Fruit fly (Drosophila melanogaster) whole organism, embryonic: ENCODE results near the gene Mocs2B.

Experiments
- BEAF-32 ChIP-seq: fragments of 200-800 bp; sonication (Bioruptor generic); optimal IDR thresholded peaks from 3 replicates; lab custom pipeline; 2017; ENCODE audit warnings: missing biosample characterization, missing genetic modification characterization, mild to moderate bottlenecking, moderate library complexity, missing genetic modification reagents
- CG10431 ChIP-seq: fragments of 200-800 bp; sonication (Bioruptor generic); optimal IDR thresholded peaks from 3 replicates; lab custom pipeline; 2018; ENCODE audit warnings: missing biosample characterization, mild to moderate bottlenecking, missing genetic modification characterization
- CG10462 ChIP-seq: fragments of 200-800 bp; sonication (Bioruptor generic); optimal IDR thresholded peaks from 2 replicates; lab custom pipeline; 2016; ENCODE audit warnings: missing biosample characterization, missing genetic modification characterization
- CG11247 ChIP-seq: fragments of 200-800 bp; sonication (Bioruptor generic); IDR thresholded peaks from 2 replicates; pipeline ENCODE4 v1.3.6; 2022; ENCODE audit warnings: missing biosample characterization, missing genetic modification characterization
- CG11560 ChIP-seq: fragments of 200-800 bp; sonication (Bioruptor generic); IDR thresholded peaks from 3 replicates; pipeline ENCODE4 v1.3.6; 2022; ENCODE audit warnings: missing biosample characterization, missing genetic modification characterization
- CG12104 ChIP-seq: fragments of 200-800 bp; sonication (Bioruptor generic); optimal IDR thresholded peaks from 3 replicates; lab custom pipeline; 2016; ENCODE audit warnings: missing biosample characterization, missing genetic modification characterization
- CG15479 ChIP-seq: fragments of 200-800 bp; sonication (Bioruptor generic); optimal IDR thresholded peaks from 3 replicates; lab custom pipeline; 2019; ENCODE audit warnings: missing biosample characterization, mild to moderate bottlenecking, missing genetic modification characterization, moderate library complexity
- CG17186 ChIP-seq: fragments of 200-800 bp; sonication (Bioruptor generic); optimal IDR thresholded peaks from 3 replicates; lab custom pipeline; 2017; ENCODE audit warnings: missing biosample characterization, missing genetic modification reagents, missing genetic modification characterization
- CG17829 ChIP-seq: fragments of 200-800 bp; optimal IDR thresholded peaks from 2 replicates; lab custom pipeline; 2019; ENCODE audit warnings: missing biosample characterization, mild to moderate bottlenecking, missing genetic modification characterization, moderate library complexity
- CG1792 ChIP-seq: fragments of 200-800 bp; sonication (Bioruptor generic); optimal IDR thresholded peaks from 2 replicates; lab custom pipeline; 2016; ENCODE audit warnings: missing biosample characterization, missing genetic modification characterization
- CG2116 ChIP-seq: fragments of 200-800 bp; sonication (Bioruptor generic); optimal IDR thresholded peaks from 3 replicates; lab custom pipeline; 2018; ENCODE audit warnings: missing biosample characterization, mild to moderate bottlenecking, missing genetic modification characterization
- CG2129 ChIP-seq: fragments of 200-800 bp; sonication (Bioruptor generic); IDR thresholded peaks from 2 replicates; pipeline ENCODE4 v1.3.6; 2022; ENCODE audit warnings: missing biosample characterization, missing genetic modification characterization; ENCODE audit not compliant: partially characterized antibody
- CG31365 ChIP-seq: fragments of 200-800 bp; sonication (Bioruptor generic); optimal IDR thresholded peaks from 2 replicates; lab custom pipeline; 2018; ENCODE audit warnings: missing biosample characterization, mild to moderate bottlenecking, missing genetic modification characterization
- CG31441 ChIP-seq: fragments of 200-800 bp; sonication (Bioruptor generic); IDR thresholded peaks from 2 replicates; pipeline ENCODE4 v1.3.6; 2022; ENCODE audit warnings: missing biosample characterization, missing genetic modification characterization
- CG8359 ChIP-seq: fragments of 200-800 bp; sonication (Bioruptor generic); optimal IDR thresholded peaks from 2 replicates; lab custom pipeline; 2017; ENCODE audit warnings: missing biosample characterization, mild to moderate bottlenecking, missing genetic modification characterization, borderline replicate concordance
- CG8388 ChIP-seq: fragments of 200-800 bp; sonication (Bioruptor generic); optimal IDR thresholded peaks from 2 replicates; lab custom pipeline; 2019; ENCODE audit warnings: missing biosample characterization, mild to moderate bottlenecking, missing genetic modification characterization, moderate library complexity
- CG8924 ChIP-seq: fragments of 200-800 bp; optimal IDR thresholded peaks from 3 replicates; lab custom pipeline; 2019; ENCODE audit warnings: missing biosample characterization, mild to moderate bottlenecking, missing genetic modification characterization, moderate library complexity
- CG9932 ChIP-seq: fragments of 200-800 bp; sonication (Bioruptor generic); IDR thresholded peaks from 2 replicates; pipeline ENCODE4 v1.3.6; 2022; ENCODE audit warnings: missing biosample characterization, missing genetic modification characterization
- Dfd ChIP-seq, 2 experiments: fragments of >200 bp; optimal IDR thresholded peaks; 2 replicates each; lab custom pipeline; 2017; ENCODE audit warnings: missing biosample characterization in 2 of 2, missing genetic modification characterization in 2 of 2
- E2f1 ChIP-seq: fragments of 200-800 bp; sonication (Bioruptor generic); IDR thresholded peaks from 2 replicates; pipeline ENCODE4 v1.3.6; 2022; ENCODE audit warnings: missing biosample characterization, missing genetic modification characterization
- Ets97D ChIP-seq: fragments of 200-800 bp; sonication (Bioruptor generic); optimal IDR thresholded peaks from 3 replicates; lab custom pipeline; 2016; ENCODE audit warnings: missing biosample characterization, missing genetic modification characterization
- Hr51 ChIP-seq, 2 experiments: fragments of 200-800 bp; sonication (Bioruptor generic); optimal IDR thresholded peaks; 2 replicates in 1 of 2; 3 replicates in 1 of 2; lab custom pipeline; 2016 to 2018; ENCODE audit warnings: missing biosample characterization in 2 of 2, missing genetic modification characterization in 2 of 2, mild to moderate bottlenecking in 1 of 2, moderate library complexity in 1 of 2
- Hsf ChIP-seq: fragments of 200-800 bp; sonication (Bioruptor generic); optimal IDR thresholded peaks from 3 replicates; lab custom pipeline; 2016; ENCODE audit warnings: missing biosample characterization, missing genetic modification characterization
- Jarid2 ChIP-seq: fragments of 200-800 bp; sonication (Bioruptor generic); optimal IDR thresholded peaks from 3 replicates; lab custom pipeline; 2017; ENCODE audit warnings: mild to moderate bottlenecking, missing biosample characterization, missing genetic modification reagents, missing genetic modification characterization
- Nf-YC ChIP-seq: fragments of 200-800 bp; optimal IDR thresholded peaks from 3 replicates; lab custom pipeline; 2019; ENCODE audit warnings: missing biosample characterization, mild to moderate bottlenecking, missing genetic modification characterization, moderate library complexity
- Ptx1 ChIP-seq: fragments of 200-800 bp; sonication (Bioruptor generic); IDR thresholded peaks from 2 replicates; pipeline ENCODE4 v1.3.6; 2022; ENCODE audit warnings: missing biosample characterization, missing genetic modification characterization
- Sox102F ChIP-seq: fragments of 200-800 bp; sonication (Bioruptor generic); optimal IDR thresholded peaks from 2 replicates; lab custom pipeline; 2018; ENCODE audit warnings: missing biosample characterization, mild to moderate bottlenecking, missing genetic modification characterization, moderate library complexity
- crc ChIP-seq: fragments of 200-800 bp; sonication (Bioruptor generic); optimal IDR thresholded peaks from 2 replicates; lab custom pipeline; 2016; ENCODE audit warnings: missing biosample characterization, missing genetic modification characterization
- crol ChIP-seq: fragments of 200-800 bp; sonication (Bioruptor generic); IDR thresholded peaks from 2 replicates; pipeline ENCODE4 v1.3.6; 2022; ENCODE audit warnings: missing biosample characterization, missing genetic modification characterization
- crp ChIP-seq, 2 experiments: fragments of 200-800 bp; sonication (Bioruptor generic); optimal IDR thresholded peaks; 2 replicates in 1 of 2; 3 replicates in 1 of 2; lab custom pipeline; 2017; ENCODE audit warnings: missing biosample characterization in 2 of 2, missing genetic modification characterization in 2 of 2, mild to moderate bottlenecking in 1 of 2, moderate library complexity in 1 of 2
- cwo ChIP-seq: fragments of 200-800 bp; sonication (Bioruptor generic); optimal IDR thresholded peaks from 3 replicates; lab custom pipeline; 2017; ENCODE audit warnings: missing biosample characterization, missing genetic modification characterization, mild to moderate bottlenecking, moderate library complexity, missing genetic modification reagents
- dimm ChIP-seq: fragments of 200-800 bp; sonication (Bioruptor generic); IDR thresholded peaks from 2 replicates; pipeline ENCODE4 v1.3.6; 2022; ENCODE audit warnings: missing biosample characterization, missing genetic modification characterization
- ems ChIP-seq: fragments of 200-800 bp; sonication (Bioruptor generic); optimal IDR thresholded peaks from 3 replicates; lab custom pipeline; 2016; ENCODE audit warnings: missing biosample characterization, missing genetic modification characterization
- ewg ChIP-seq: fragments of 200-800 bp; sonication (Bioruptor generic); optimal IDR thresholded peaks from 3 replicates; lab custom pipeline; 2017; ENCODE audit warnings: mild to moderate bottlenecking, missing biosample characterization, missing genetic modification reagents, missing genetic modification characterization
- gem ChIP-seq: fragments of 200-800 bp; sonication (Bioruptor generic); optimal IDR thresholded peaks from 2 replicates; lab custom pipeline; 2019; ENCODE audit warnings: missing biosample characterization, mild to moderate bottlenecking, missing genetic modification characterization, moderate library complexity
- jumu ChIP-seq: fragments of 200-800 bp; sonication (Bioruptor generic); optimal IDR thresholded peaks from 3 replicates; lab custom pipeline; 2016; ENCODE audit warnings: missing biosample characterization, missing genetic modification characterization
- kay ChIP-seq: fragments of 200-800 bp; sonication (Bioruptor generic); optimal IDR thresholded peaks from 2 replicates; lab custom pipeline; 2016; ENCODE audit warnings: missing biosample characterization, missing genetic modification characterization
- luna ChIP-seq: fragments of 200-800 bp; sonication (Bioruptor generic); optimal IDR thresholded peaks from 2 replicates; lab custom pipeline; 2016; ENCODE audit warnings: missing biosample characterization, missing genetic modification characterization
- maf-S ChIP-seq: fragments of 200-800 bp; sonication (Bioruptor generic); optimal IDR thresholded peaks from 2 replicates; lab custom pipeline; 2016; ENCODE audit warnings: missing biosample characterization, missing genetic modification characterization
- oc ChIP-seq: fragments of 200-800 bp; sonication (Bioruptor generic); optimal IDR thresholded peaks from 2 replicates; lab custom pipeline; 2018; ENCODE audit warnings: missing biosample characterization, mild to moderate bottlenecking, missing genetic modification characterization, moderate library complexity
- otp ChIP-seq: fragments of 200-800 bp; sonication (Bioruptor generic); IDR thresholded peaks from 3 replicates; pipeline ENCODE4, ENCODE4 v1.3.6; 2022; ENCODE audit warnings: missing biosample characterization, missing genetic modification characterization
- pb ChIP-seq: fragments of 200-800 bp; sonication (Bioruptor generic); optimal IDR thresholded peaks from 3 replicates; lab custom pipeline; 2016; ENCODE audit warnings: missing biosample characterization, missing genetic modification characterization
- pzg ChIP-seq: fragments of 200-800 bp; sonication (Bioruptor generic); optimal IDR thresholded peaks from 3 replicates; lab custom pipeline; 2018; ENCODE audit warnings: missing biosample characterization, mild to moderate bottlenecking, missing genetic modification characterization, moderate library complexity
- ranshi ChIP-seq: fragments of 200-800 bp; sonication (Bioruptor generic); IDR thresholded peaks from 2 replicates; pipeline ENCODE4 v1.3.6; 2022; ENCODE audit warnings: missing biosample characterization, missing genetic modification characterization
- row ChIP-seq: fragments of 200-800 bp; sonication (Bioruptor generic); IDR thresholded peaks from 3 replicates; pipeline ENCODE4 v1.3.6; 2022; ENCODE audit warnings: missing biosample characterization, missing genetic modification characterization
- scrt ChIP-seq: fragments of 200-800 bp; sonication (Bioruptor generic); optimal IDR thresholded peaks from 2 replicates; lab custom pipeline; 2018; ENCODE audit warnings: missing biosample characterization, mild to moderate bottlenecking, missing genetic modification characterization, moderate library complexity
- sqz ChIP-seq: fragments of 200-800 bp; sonication (Bioruptor generic); optimal IDR thresholded peaks from 3 replicates; lab custom pipeline; 2018; ENCODE audit warnings: missing biosample characterization, mild to moderate bottlenecking, missing genetic modification characterization
- ssp ChIP-seq: fragments of 200-800 bp; sonication (Bioruptor generic); IDR thresholded peaks from 2 replicates; pipeline ENCODE4 v1.3.6; 2022; ENCODE audit warnings: missing biosample characterization, missing genetic modification characterization
- vnd ChIP-seq: fragments of 200-800 bp; sonication (Bioruptor generic); IDR thresholded peaks from 3 replicates; pipeline ENCODE4 v1.3.6; 2022; ENCODE audit warnings: missing biosample characterization, missing genetic modification characterization; ENCODE audit not compliant: partially characterized antibody
- vvl ChIP-seq: fragments of 200-800 bp; sonication (Bioruptor generic); IDR thresholded peaks from 2 replicates; pipeline ENCODE4 v1.3.6; 2022; ENCODE audit warnings: missing biosample characterization, missing genetic modification characterization
- yki ChIP-seq: fragments of >200 bp; optimal IDR thresholded peaks from 3 replicates; lab custom pipeline; 2018
- zfh1 ChIP-seq: fragments of 200-800 bp; sonication (Bioruptor generic); IDR thresholded peaks from 3 replicates; pipeline ENCODE4 v1.3.6; 2022; ENCODE audit warnings: missing biosample characterization, missing genetic modification characterization

The Mocs2B gene

dm6 chr3R:25174244-25174643, 47.1 kb upstream of the Mocs2B start (continued):
- TF ChIP-seq gem (tag; lab: Kevin White, UChicago) (peak; percentile 57), cwo (GFP tag; lab: Kevin White, UChicago) (no peak), crol (GFP tag; lab: Robert Waterston, UW) (no peak), CG15479 (GFP tag; lab: Kevin White, UChicago) (no peak), CG2116 (no peak), BEAF-32 (no peak), CG2129 (GFP tag; lab: Robert Waterston, UW) (no peak), Ets97D (GFP tag; lab: Kevin White, UChicago) (no peak), Hsf (GFP tag; lab: Kevin White, UChicago) (no peak), CG17829 (peak; percentile 57), sqz (GFP tag; lab: Kevin White, UChicago) (peak; percentile 27), ssp (no peak), maf-S (GFP tag; lab: Kevin White, UChicago) (no peak), kay (no peak), CG11247 (GFP tag; lab: Robert Waterston, UW) (no peak), CG11560 (tag; lab: Robert Waterston, UW) (no peak), crp (GFP tag; optimal IDR thresholded peaks at IDR 0.05; lab: Kevin White, UChicago) (no peak), pb (GFP tag; lab: Kevin White, UChicago) (no peak), jumu (no peak), CG31365 (tag; lab: Kevin White, UChicago) (no peak), CG31441 (GFP tag; lab: Robert Waterston, UW) (peak; percentile 49), CG12104 (GFP tag; lab: Kevin White, UChicago) (no peak), vnd (no peak), CG8388 (no peak), ems (no peak), Dfd (GFP tag; optimal IDR thresholded peaks at IDR 0.05; lab: Kevin White, UChicago) (no peak), CG17186 (GFP tag; lab: Kevin White, UChicago) (no peak), dimm (GFP tag; lab: Robert Waterston, UW) (no peak), zfh1 (GFP tag; lab: Robert Waterston, UW) (peak; percentile 21; the same call in 1 of the 3 replicates), vvl (0 out of 2 replicates have a peak, but pooled peaks have one; percentile 24), CG1792 (GFP tag; lab: Kevin White, UChicago) (no peak), Jarid2 (GFP tag; lab: Kevin White, UChicago) (no peak), crc (no peak), pzg (GFP tag; lab: Kevin White, UChicago) (no peak), row (GFP tag; lab: Robert Waterston, UW) (peak; percentile 53), CG10431 (GFP tag; lab: Kevin White, UChicago) (no peak), CG10462 (no peak), Nf-YC (no peak), Hr51 (GFP tag; optimal IDR thresholded peaks at IDR 0.05; lab: Kevin White, UChicago) (no peak), yki (no peak), ewg (GFP tag; lab: Kevin White, UChicago) (no peak), ranshi (GFP tag; lab: Robert Waterston, UW) (no peak), oc (tag; lab: Kevin White, UChicago) (no peak), CG9932 (GFP tag; lab: Robert Waterston, UW) (no peak), scrt (no peak), luna (no peak), E2f1 (GFP tag; lab: Robert Waterston, UW) (no peak), Sox102F (GFP tag; lab: Kevin White, UChicago) (no peak), CG8359 (no peak), CG8924 (tag; lab: Kevin White, UChicago) (peak; percentile 37), Ptx1 (no peak), otp (GFP tag; lab: Robert Waterston, UW) (no peak)
